Worm (Caenorhabditis elegans): ENCODE data around the gene Y49F6B.6.

Y49F6B.6 gene

ce11 chrII:3502011-3502410, 29.1 kb downstream of the Y49F6B.6 start:
- TF ChIP-seq ztf-23 (GFP tag; IDR thresholded peaks at IDR 0.05) (no peak), klf-2 (GFP tag; conservative IDR thresholded peaks at IDR 0.05) (no peak), ref-1 (GFP tag; conservative IDR thresholded peaks at IDR 0.05) (no peak), tab-1 (GFP tag; IDR thresholded peaks at IDR 0.05) (no peak)

- TF ChIP-seq ref-1 (GFP tag; conservative IDR thresholded peaks at IDR 0.05) (no peak), med-1 (GFP tag; optimal IDR thresholded peaks at IDR 0.05; ENCODE audit: insufficient read depth) (no peak), ztf-29 (GFP tag; IDR thresholded peaks at IDR 0.05) (no peak), tab-1 (GFP tag; IDR thresholded peaks at IDR 0.05) (no peak), cog-1 (tag; optimal IDR thresholded peaks at IDR 0.05) (peak; percentile 51), flt-1 (GFP tag; IDR thresholded peaks at IDR 0.05) (peak; percentile 60; the same call in 1 of the 2 replicates), ztf-23 (GFP tag; IDR thresholded peaks at IDR 0.05) (peak; percentile 62; the same call in 1 of the 2 replicates), klf-2 (GFP tag; conservative IDR thresholded peaks at IDR 0.05) (peak; percentile 63; the same call in 1 of the 2 replicates), T22C8.4 (GFP tag; IDR thresholded peaks at IDR 0.05) (peak; percentile 49; the same call in 1 of the 2 replicates)
Observed at ce11 chrII:3502520-3503323, 29.8 kb downstream of the Y49F6B.6 start, which contains the start of the genes col-71 and Y49F6B.2. col-71 (minus strand) TSS chrII:3502570. Y49F6B.2 (plus strand) TSS chrII:3502968.

- TF ChIP-seq med-1 (GFP tag; optimal IDR thresholded peaks at IDR 0.05; ENCODE audit: insufficient read depth) (no peak), flt-1 (GFP tag; IDR thresholded peaks at IDR 0.05) (no peak), ztf-23 (GFP tag; IDR thresholded peaks at IDR 0.05) (no peak), ztf-29 (GFP tag; IDR thresholded peaks at IDR 0.05) (no peak)
Observed at ce11 chrII:3504717-3505116, 31.8 kb downstream of the Y49F6B.6 start, which contains the start of gene cyh-1. cyh-1 (plus strand) TSS chrII:3505017.

- no peak for TF ChIP-seq ztf-29 (GFP tag; IDR thresholded peaks at IDR 0.05)
- no peak for TF ChIP-seq med-1 (GFP tag; optimal IDR thresholded peaks at IDR 0.05; ENCODE audit: insufficient read depth)
- no peak for TF ChIP-seq ref-1 (GFP tag; conservative IDR thresholded peaks at IDR 0.05)
- no peak for TF ChIP-seq klf-2 (GFP tag; conservative IDR thresholded peaks at IDR 0.05)
- TF ChIP-seq T22C8.4 (GFP tag; IDR thresholded peaks at IDR 0.05): no peak
- TF ChIP-seq flt-1 (GFP tag; IDR thresholded peaks at IDR 0.05): no peak
- no peak for TF ChIP-seq cog-1 (tag; optimal IDR thresholded peaks at IDR 0.05)
- TF ChIP-seq ztf-23 (GFP tag; IDR thresholded peaks at IDR 0.05): no peak
- no peak for TF ChIP-seq tab-1 (GFP tag; IDR thresholded peaks at IDR 0.05)
Observed at ce11 chrII:3512240-3512639, 39.3 kb downstream of the Y49F6B.6 start, which contains the start of gene Y49F6B.19. Y49F6B.19 (minus strand) TSS chrII:3512340.

ce11 chrII:3514631-3515030, 41.7 kb downstream of the Y49F6B.6 start, which contains the start of gene srz-5:
srz-5 (minus strand) TSS chrII:3514731.
- TF ChIP-seq ref-1 (GFP tag; conservative IDR thresholded peaks at IDR 0.05) (no peak), klf-2 (GFP tag; conservative IDR thresholded peaks at IDR 0.05) (no peak), ztf-23 (GFP tag; IDR thresholded peaks at IDR 0.05) (no peak), med-1 (GFP tag; optimal IDR thresholded peaks at IDR 0.05; ENCODE audit: insufficient read depth) (no peak)

- TF ChIP-seq ztf-23 (GFP tag; IDR thresholded peaks at IDR 0.05) (no peak), med-1 (GFP tag; optimal IDR thresholded peaks at IDR 0.05; ENCODE audit: insufficient read depth) (no peak), T22C8.4 (GFP tag; IDR thresholded peaks at IDR 0.05) (no peak), flt-1 (GFP tag; IDR thresholded peaks at IDR 0.05) (no peak), ref-1 (GFP tag; conservative IDR thresholded peaks at IDR 0.05) (no peak), tab-1 (GFP tag; IDR thresholded peaks at IDR 0.05) (no peak), ztf-29 (GFP tag; IDR thresholded peaks at IDR 0.05) (no peak), cog-1 (tag; optimal IDR thresholded peaks at IDR 0.05) (no peak), klf-2 (GFP tag; conservative IDR thresholded peaks at IDR 0.05) (no peak)
Observed at ce11 chrII:3515384-3516053, 42.6 kb downstream of the Y49F6B.6 start, which contains the start of the genes Y49F6B.14 and clec-125. Y49F6B.14 (minus strand) TSS chrII:3515484. clec-125 (plus strand) TSS chrII:3516003.

ce11 chrII:3516175-3516574, 43.3 kb downstream of the Y49F6B.6 start:
- TF ChIP-seq ztf-29 (GFP tag; IDR thresholded peaks at IDR 0.05): no peak
- TF ChIP-seq ref-1 (GFP tag; conservative IDR thresholded peaks at IDR 0.05): no peak
- TF ChIP-seq cog-1 (tag; optimal IDR thresholded peaks at IDR 0.05): no peak

ce11 chrII:3518961-3519544, 46.1 kb downstream of the Y49F6B.6 start, which contains the start of gene clec-126:
clec-126 (plus strand) TSS chrII:3519494.
- TF ChIP-seq tab-1 (GFP tag; IDR thresholded peaks at IDR 0.05) (peak; percentile 89), klf-2 (GFP tag; conservative IDR thresholded peaks at IDR 0.05) (peak; percentile 84), T22C8.4 (GFP tag; IDR thresholded peaks at IDR 0.05) (peak; percentile 88), flt-1 (GFP tag; IDR thresholded peaks at IDR 0.05) (peak; percentile 93), cog-1 (tag; optimal IDR thresholded peaks at IDR 0.05) (peak; percentile 87), ztf-29 (GFP tag; IDR thresholded peaks at IDR 0.05) (peak; percentile 86; the same call in 1 of the 2 replicates), med-1 (GFP tag; optimal IDR thresholded peaks at IDR 0.05; ENCODE audit: insufficient read depth) (peak; percentile 62), ref-1 (GFP tag; conservative IDR thresholded peaks at IDR 0.05) (peak; percentile 81), ztf-23 (GFP tag; IDR thresholded peaks at IDR 0.05) (peak; percentile 87; the same call in 1 of the 2 replicates)

Measured in whole organism, midembryonic.